Fruit fly (Drosophila melanogaster) whole organism: Measurements from ENCODE around the gene Grx1.

Experiments used
- CG8478 ChIP-seq: fragments of >200 bp; optimal IDR thresholded peaks from 2 replicates; lab custom pipeline; 2018; ENCODE audit warnings: inconsistent platforms
- pan ChIP-seq: fragments of >200 bp; optimal IDR thresholded peaks from 2 replicates; lab custom pipeline; 2017
- psq ChIP-seq: fragments of >200 bp; optimal IDR thresholded peaks from 2 replicates; lab custom pipeline; 2017

- TF ChIP-seq CG8478 (no peak), psq (lab: Kevin White, UChicago) (no peak), pan (lab: Kevin White, UChicago) (no peak)
Measured at dm6 chr3L:18869035-18869826, at the start of gene Grx1.
